Fruit fly (Drosophila melanogaster) whole organism: ENCODE measurements around the gene Sse.

Experiments
- CG8478 ChIP-seq: fragments of >200 bp; optimal IDR thresholded peaks from 2 replicates; lab custom pipeline; 2018; ENCODE audit warnings: inconsistent platforms
- Dll ChIP-seq: fragments of >200 bp; optimal IDR thresholded peaks from 2 replicates; lab custom pipeline; 2017
- EcR ChIP-seq, 2 experiments: fragments of >200 bp; optimal IDR thresholded peaks; 2 replicates each; lab custom pipeline; 2017; ENCODE audit warnings: missing biosample characterization in 2 of 2, missing genetic modification characterization in 2 of 2, missing genetic modification reagents in 2 of 2
- pan ChIP-seq: fragments of >200 bp; optimal IDR thresholded peaks from 2 replicates; lab custom pipeline; 2017
- psq ChIP-seq: fragments of >200 bp; optimal IDR thresholded peaks from 2 replicates; lab custom pipeline; 2017
- usp ChIP-seq: fragments of >200 bp; optimal IDR thresholded peaks from 2 replicates; lab custom pipeline; 2017; ENCODE audit warnings: missing biosample characterization, missing genetic modification characterization, mixed read lengths

Gene Sse

DNA sequence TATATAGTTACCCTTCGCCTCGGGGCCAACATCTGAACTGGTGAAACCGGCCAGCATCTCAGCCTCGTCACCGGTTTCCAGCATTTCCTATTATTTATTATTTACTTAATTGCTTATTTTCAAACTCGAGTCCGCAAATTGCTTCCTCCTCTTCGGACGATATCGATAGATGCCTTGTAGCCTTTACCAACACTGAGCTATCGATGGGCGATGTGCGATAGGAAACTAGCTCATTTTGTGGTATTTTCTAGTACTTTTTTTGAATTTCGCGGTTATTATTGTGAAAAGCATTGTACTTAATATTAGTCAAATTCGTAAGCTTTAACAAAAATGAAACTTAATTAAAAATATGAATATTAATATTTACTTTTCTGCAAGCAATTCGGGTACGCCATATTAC, at the start of gene Sse:
Gene Sse (minus strand): TSS at position 177 of the 400 bp plus-strand sequence.
- TF ChIP-seq EcR (GFP tag; optimal IDR thresholded peaks at IDR 0.05; lab: Kevin White, UChicago) (no peak), pan (lab: Kevin White, UChicago) (no peak), psq (no peak), Dll (lab: Kevin White, UChicago) (no peak), CG8478 (lab: Kevin White, UChicago) (no peak), usp (GFP tag; lab: Kevin White, UChicago) (no peak)

DNA sequence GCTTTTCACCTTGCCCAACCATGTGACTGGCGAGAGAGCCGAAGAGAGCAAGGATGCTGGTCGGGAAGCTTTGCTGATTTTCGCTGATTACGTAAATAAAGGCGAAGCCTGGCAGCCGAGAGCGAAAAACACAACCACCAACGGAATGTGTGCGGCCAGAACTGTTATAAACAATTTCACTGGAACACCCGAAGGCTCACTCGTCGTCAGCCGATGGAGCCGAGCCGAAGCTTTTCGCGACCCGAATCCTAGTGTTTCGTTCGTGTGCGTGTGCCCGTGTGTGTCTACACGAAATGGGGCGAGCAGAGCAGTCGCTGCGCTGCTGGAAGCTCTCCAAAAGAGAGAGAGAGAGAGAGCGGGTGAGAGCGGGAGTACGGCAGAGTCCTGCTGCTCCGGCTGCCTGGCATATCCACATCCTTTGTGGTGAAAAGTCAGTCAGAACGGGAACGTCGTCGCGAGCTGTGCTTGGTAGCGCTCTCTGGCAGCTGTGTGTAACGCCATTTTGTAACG, 29.0 kb upstream of the Sse start:
- TF ChIP-seq EcR (GFP tag; optimal IDR thresholded peaks at IDR 0.05; lab: Kevin White, UChicago) (no peak), psq (no peak), pan (lab: Kevin White, UChicago) (no peak), usp (GFP tag; lab: Kevin White, UChicago) (no peak)

DNA sequence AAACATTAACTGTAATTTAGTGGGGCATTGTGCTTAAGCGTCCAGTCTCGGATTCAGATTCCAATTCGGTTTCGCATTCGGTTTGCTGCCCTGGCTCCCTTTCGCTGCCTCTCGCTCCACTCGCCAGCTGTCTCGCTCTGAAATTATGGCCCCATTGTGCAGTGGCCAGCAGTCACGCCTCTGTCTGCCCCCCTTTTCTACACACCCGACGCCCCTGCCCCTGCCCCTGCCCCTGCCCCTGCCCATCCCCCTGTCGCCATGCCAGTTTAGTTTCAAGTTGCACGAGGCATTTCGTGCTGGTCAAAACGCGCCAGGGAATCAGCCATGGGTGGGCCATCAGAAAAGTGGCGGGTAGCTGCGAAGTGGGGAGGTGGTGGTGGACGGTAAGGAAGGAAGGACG, 24.2 kb upstream of the Sse start:
- no peak for TF ChIP-seq psq
- no peak for TF ChIP-seq CG8478 (lab: Kevin White, UChicago)
- TF ChIP-seq EcR (GFP tag; optimal IDR thresholded peaks at IDR 0.05; lab: Kevin White, UChicago) = no peak
- TF ChIP-seq pan (lab: Kevin White, UChicago) = no peak
- no peak for TF ChIP-seq Dll (lab: Kevin White, UChicago)
- TF ChIP-seq usp (GFP tag; lab: Kevin White, UChicago) = no peak

DNA sequence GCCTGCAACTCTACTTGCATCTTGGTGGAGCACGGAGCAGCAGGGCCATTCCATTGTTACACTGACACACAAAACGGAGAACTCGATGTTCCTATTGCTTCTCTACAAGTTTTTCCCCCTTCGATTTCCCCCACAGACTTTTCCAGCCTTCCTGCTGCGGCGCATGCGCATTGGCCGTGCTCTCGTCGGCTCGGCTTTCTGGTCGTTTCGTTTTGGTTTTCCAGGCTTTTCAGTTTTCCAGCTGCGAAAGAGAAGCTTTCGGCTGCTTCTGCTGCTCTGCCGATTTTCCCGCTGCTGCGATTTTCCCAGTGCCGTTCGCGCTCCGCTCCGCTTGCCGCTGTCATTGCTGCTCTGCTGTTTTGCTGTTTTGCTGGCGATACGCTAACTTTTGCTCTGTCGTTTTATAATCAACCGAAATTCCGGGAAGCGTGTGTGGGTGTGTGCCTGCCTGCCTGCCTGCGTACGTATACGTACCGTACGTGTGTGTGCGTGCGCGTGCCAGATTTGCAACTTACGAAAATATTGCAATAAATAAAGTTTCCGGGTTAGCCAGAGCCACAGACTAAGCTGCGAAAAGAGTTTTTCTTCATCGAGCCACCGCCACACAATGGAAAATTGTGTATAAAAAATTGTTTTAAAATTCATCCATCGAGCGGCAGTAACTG, 16.3 kb upstream of the Sse start:
- no peak for TF ChIP-seq usp (GFP tag; lab: Kevin White, UChicago)
- no peak for TF ChIP-seq psq
- TF ChIP-seq EcR (GFP tag; optimal IDR thresholded peaks at IDR 0.05; lab: Kevin White, UChicago) = no peak
- no peak for TF ChIP-seq CG8478 (lab: Kevin White, UChicago)
- TF ChIP-seq Dll (lab: Kevin White, UChicago) = no peak
- TF ChIP-seq pan (lab: Kevin White, UChicago) = no peak

DNA sequence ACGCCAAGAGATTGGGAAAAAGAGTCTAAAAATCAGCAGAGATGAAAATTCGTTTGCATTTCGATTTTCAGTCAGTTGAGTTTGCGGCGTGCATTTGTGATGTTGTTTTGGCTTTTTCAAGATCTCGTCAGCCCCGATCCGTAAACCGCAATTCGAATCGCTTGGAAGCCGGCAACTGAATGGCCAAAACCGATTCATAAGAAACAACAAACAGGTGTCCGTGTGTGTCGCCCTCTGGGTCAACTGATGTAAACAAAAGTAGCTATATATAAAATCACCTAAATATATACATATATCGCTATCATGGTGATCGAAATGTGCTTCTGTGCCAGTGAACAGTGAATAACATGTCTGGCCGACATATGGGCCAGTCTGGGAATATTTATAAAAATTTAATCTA, 4.7 kb upstream of the Sse start:
- TF ChIP-seq psq (no peak), EcR (GFP tag; optimal IDR thresholded peaks at IDR 0.05; lab: Kevin White, UChicago) (no peak), Dll (lab: Kevin White, UChicago) (no peak), pan (lab: Kevin White, UChicago) (no peak), usp (GFP tag; lab: Kevin White, UChicago) (no peak), CG8478 (lab: Kevin White, UChicago) (no peak)

DNA sequence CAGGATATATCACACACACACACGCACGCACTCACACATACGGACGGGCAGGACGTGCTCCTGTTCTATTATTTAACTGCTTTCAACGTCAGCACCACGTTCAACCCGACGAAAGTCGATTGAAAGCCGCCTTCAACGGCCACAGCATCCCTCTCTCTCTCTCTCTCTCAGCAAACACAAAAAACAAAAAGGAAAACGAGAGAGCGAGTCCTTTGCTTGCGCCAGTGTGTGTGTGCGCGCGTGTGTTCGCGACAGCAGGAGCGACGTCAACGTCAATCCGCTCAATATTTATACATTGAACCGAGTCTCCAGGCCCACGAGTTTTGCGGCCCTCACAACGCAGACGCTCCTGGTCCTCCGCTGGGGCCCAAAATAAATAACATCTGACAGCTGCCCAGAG, 3.4 kb upstream of the Sse start:
- TF ChIP-seq Dll (lab: Kevin White, UChicago) (no peak), psq (no peak), CG8478 (lab: Kevin White, UChicago) (no peak), usp (GFP tag; lab: Kevin White, UChicago) (no peak), EcR (GFP tag; optimal IDR thresholded peaks at IDR 0.05; lab: Kevin White, UChicago) (no peak), pan (lab: Kevin White, UChicago) (no peak)

DNA sequence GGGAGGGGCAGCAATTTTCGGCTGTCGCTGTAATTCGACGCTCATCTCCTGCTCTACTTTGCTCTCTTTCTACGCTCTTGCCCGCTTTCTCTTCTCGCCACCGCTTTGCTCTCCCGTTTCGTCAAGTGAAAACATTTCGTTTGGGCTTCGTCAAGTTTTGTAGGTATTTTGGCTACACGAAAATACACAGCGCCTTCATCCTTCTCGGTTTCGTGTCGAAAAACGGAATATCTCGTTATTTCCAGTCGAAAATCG, 2.6 kb upstream of the Sse start:
- TF ChIP-seq psq (no peak), CG8478 (lab: Kevin White, UChicago) (no peak), pan (lab: Kevin White, UChicago) (no peak), EcR (GFP tag; optimal IDR thresholded peaks at IDR 0.05; lab: Kevin White, UChicago) (no peak), usp (GFP tag; lab: Kevin White, UChicago) (no peak)

DNA sequence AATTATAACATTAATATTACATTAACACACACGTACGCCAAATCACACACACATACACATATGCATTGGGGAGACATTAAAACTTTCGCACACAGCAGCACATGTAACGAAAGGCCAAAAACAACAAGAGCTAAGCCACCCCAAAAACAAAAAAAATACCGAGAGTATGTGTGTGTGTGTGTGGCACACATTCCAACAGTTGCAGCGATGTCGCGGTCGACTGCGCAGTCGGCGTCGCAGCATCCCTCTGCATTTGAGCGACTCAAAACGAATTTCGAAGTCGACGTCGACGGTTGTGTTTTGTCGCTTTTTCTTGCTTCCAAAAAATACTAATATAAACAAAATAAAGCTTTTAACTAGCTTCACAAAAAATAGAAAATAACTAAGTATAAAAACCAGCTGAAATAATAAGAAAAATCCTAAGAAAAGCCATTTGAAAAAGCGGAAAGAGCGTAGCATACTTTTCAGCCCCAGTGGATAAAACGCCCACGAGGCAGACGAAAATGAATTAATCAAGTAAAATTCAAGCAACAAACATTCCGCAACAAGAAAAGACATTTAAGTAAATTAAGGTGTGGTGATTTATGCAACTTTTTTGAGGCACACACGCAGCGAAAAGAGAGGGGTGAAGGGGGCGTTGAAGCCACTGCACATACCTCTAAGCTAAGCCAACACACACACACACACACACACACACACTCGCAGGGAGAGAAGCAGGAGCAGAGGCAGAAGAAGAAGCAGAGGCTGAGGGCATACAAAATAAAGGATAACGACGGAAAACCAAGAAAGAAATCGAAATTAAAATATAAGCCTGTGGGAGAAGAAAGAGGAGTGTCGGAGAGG, 2.0 kb upstream of the Sse start, which contains the start of gene CG46320:
Gene CG46320 (plus strand): TSS at position 246 of the 843 bp plus-strand sequence.
- TF ChIP-seq psq (no peak), EcR (GFP tag; optimal IDR thresholded peaks at IDR 0.05; lab: Kevin White, UChicago) (no peak), pan (lab: Kevin White, UChicago) (no peak), CG8478 (lab: Kevin White, UChicago) (no peak), usp (GFP tag; lab: Kevin White, UChicago) (no peak), Dll (lab: Kevin White, UChicago) (no peak)

DNA sequence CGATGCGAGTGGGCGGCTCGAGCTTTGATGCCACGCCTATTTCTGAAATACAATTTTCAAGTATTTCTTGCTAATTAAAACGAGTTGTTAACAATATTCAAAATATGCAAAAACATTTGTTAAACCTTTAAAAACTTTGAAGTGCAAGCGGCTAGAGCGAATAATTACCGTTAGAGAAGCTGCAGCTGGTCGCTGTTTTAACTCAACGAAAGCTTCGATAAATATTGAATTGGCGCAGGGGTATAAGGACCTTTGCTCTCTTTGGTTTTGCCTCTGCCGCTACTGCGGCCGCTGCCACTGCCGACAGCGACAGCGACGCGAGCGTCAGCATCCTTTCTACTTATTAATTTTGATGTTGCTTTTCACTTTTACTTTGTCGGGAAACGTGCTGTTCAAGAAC, 1.2 kb upstream of the Sse start:
- TF ChIP-seq Dll (lab: Kevin White, UChicago) (no peak), CG8478 (lab: Kevin White, UChicago) (no peak), pan (lab: Kevin White, UChicago) (no peak), usp (GFP tag; lab: Kevin White, UChicago) (no peak), EcR (GFP tag; optimal IDR thresholded peaks at IDR 0.05; lab: Kevin White, UChicago) (no peak), psq (no peak)

DNA sequence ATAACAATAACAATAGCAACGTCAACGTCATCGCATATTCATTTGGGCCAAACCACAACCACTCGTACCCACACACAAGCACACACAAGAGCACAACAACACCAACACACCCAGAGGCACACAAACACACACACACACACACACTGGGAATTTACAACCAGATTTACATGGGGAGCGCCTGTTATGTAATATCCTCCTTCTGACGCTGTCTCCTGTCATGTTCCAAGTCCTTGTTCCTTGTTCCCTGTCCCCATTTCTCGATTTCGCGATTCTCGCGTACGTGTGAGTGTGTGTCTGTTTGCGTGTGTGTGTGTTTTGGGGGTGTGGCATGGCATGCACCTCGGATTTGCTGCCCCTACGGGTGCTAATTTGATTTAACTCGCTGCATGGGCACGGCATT, 3.7 kb downstream of the Sse start:
- TF ChIP-seq pan (lab: Kevin White, UChicago) (no peak), EcR (GFP tag; optimal IDR thresholded peaks at IDR 0.05; lab: Kevin White, UChicago) (no peak), psq (no peak), CG8478 (lab: Kevin White, UChicago) (no peak), Dll (lab: Kevin White, UChicago) (no peak), usp (GFP tag; lab: Kevin White, UChicago) (no peak)

DNA sequence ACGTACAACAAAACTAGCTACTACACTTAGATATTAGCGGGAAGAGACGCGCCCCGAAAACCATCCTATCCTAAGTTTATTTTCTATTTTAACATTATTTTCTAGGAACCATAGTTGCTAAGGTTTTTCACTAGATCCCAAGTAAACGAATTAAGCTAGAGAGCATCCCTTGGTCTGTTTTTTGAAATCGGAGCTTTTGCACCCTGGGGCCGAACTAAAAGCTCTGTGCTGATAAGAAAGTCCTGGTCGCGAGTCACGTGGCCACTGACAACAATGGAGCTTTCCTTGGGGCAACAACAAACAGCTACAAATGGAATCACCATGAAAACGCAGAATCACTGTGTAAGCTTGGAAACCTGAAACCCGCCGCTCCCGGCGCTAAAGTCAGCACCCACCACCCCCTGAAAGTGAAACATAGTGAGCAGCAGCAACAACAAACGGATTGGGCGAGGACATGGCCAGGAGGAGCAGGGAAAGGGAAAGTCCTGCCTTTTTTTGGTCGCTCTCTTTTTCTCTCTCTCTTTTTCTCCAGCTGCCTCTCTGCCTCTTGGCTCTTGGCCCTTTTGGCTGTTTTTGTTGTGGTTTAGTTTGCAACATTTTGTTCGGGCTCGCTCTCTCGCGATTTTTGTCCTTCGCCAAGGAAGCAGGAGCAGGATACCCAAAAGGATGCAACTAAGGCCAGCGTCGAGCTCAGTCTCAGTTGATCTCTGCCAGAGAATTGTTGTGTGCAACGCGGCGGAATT, 4.7 kb downstream of the Sse start, which contains the start of gene sif:
Gene sif (plus strand): TSS at position 693 of the 743 bp plus-strand sequence.
- TF ChIP-seq psq = no peak
- no peak for TF ChIP-seq usp (GFP tag; lab: Kevin White, UChicago)
- TF ChIP-seq CG8478 (lab: Kevin White, UChicago) = no peak
- TF ChIP-seq pan (lab: Kevin White, UChicago) = no peak
- TF ChIP-seq Dll (lab: Kevin White, UChicago) = no peak
- no peak for TF ChIP-seq EcR (GFP tag; optimal IDR thresholded peaks at IDR 0.05; lab: Kevin White, UChicago)
